Worm (Caenorhabditis elegans) whole organism, late embryonic: ENCODE data around the gene Y37H2A.11.

Source experiments
- ceh-45 ChIP-seq: fragments of 200-800 bp; sonication (Bioruptor generic); IDR thresholded peaks from 2 replicates; pipeline ENCODE4 v1.3.6; 2022; ENCODE audit warnings: missing genetic modification reagents, missing genetic modification characterization, missing compliant biosample characterization
- ets-4 ChIP-seq: sonication (generic microtip); optimal IDR thresholded peaks from 2 replicates; lab custom pipeline; 2016; ENCODE audit warnings: missing genetic modification characterization, missing compliant biosample characterization
- pha-4 ChIP-seq: fragments of 150-350 bp; optimal IDR thresholded peaks from 2 replicates; lab custom pipeline; 2018; ENCODE audit warnings: missing biosample characterization, missing genetic modification reagents, missing genetic modification characterization
- unc-86 ChIP-seq: sonication (generic microtip); optimal IDR thresholded peaks from 2 replicates; lab custom pipeline; 2016; ENCODE audit warnings: missing genetic modification characterization, missing compliant biosample characterization

DNA sequence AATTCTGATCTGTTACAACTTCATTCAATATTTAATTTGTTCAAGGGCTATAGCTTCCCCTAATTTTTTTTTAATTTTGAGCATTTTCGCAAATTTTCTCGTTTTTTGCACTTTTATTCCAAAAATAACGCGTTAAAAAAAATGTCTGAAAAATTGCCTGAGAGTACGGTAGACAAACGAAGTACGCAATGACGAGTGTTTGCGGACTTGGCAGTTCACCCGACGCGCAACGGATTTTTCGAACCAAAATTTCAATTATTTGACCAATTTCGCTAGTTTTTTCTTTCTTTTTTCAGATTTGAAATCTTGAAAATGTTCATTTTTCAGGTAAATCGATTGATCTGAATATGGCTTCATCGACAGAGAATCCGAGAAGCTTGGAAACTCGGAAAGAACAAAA is 14.1 kb upstream of the Y37H2A.11 start, which contains the start of gene fbxa-211:
- TF ChIP-seq pha-4 (tag; lab: Kevin White, UChicago) (no peak), ceh-45 (no peak), ets-4 (no peak), unc-86 (tag; lab: Kevin White, UChicago) (no peak)
